Fruit fly (Drosophila melanogaster) whole organism, wandering third instar larva: ENCODE data around the gene CG5043.

Experiments
- CG32264 ChIP-seq: fragments of 200-800 bp; sonication (Bioruptor generic); optimal IDR thresholded peaks from 2 replicates; lab custom pipeline; 2016; ENCODE audit warnings: missing biosample characterization, missing genetic modification characterization
- CG9705 ChIP-seq: fragments of 200-800 bp; sonication (Bioruptor generic); optimal IDR thresholded peaks from 2 replicates; lab custom pipeline; 2018; ENCODE audit warnings: missing biosample characterization, mild to moderate bottlenecking, missing genetic modification characterization
- CrebA ChIP-seq: fragments of 200-800 bp; sonication (Bioruptor generic); optimal IDR thresholded peaks from 2 replicates; lab custom pipeline; 2016; ENCODE audit warnings: missing biosample characterization, mild to moderate bottlenecking, missing genetic modification characterization, borderline replicate concordance
- Dif ChIP-seq: fragments of 200-275, 200-300 bp; sonication (Bioruptor generic); optimal IDR thresholded peaks from 2 replicates; lab custom pipeline; 2018; ENCODE audit warnings: missing biosample characterization, missing genetic modification characterization; ENCODE audit not compliant: partially characterized antibody
- HLH106 ChIP-seq: fragments of 200-800 bp; optimal IDR thresholded peaks from 3 replicates; lab custom pipeline; 2019; ENCODE audit warnings: missing biosample characterization, mild to moderate bottlenecking, missing genetic modification characterization, moderate library complexity
- Hnf4 ChIP-seq: fragments of 200-800 bp; sonication (Bioruptor generic); optimal IDR thresholded peaks from 2 replicates; lab custom pipeline; 2016; ENCODE audit warnings: missing biosample characterization, mild to moderate bottlenecking, missing genetic modification characterization
- Hr78 ChIP-seq: fragments of >200 bp; optimal IDR thresholded peaks from 2 replicates; lab custom pipeline; 2017; ENCODE audit warnings: missing biosample characterization, missing genetic modification characterization
- Hr83 ChIP-seq: fragments of 200-300 bp; sonication (Bioruptor generic); optimal IDR thresholded peaks from 2 replicates; lab custom pipeline; 2016; ENCODE audit warnings: missing biosample characterization, mild to moderate bottlenecking, missing genetic modification characterization, moderate library complexity; ENCODE audit not compliant: poor library complexity, severe bottlenecking
- Jra ChIP-seq: sonication (Bioruptor generic); optimal IDR thresholded peaks from 2 replicates; lab custom pipeline; 2016; ENCODE audit warnings: missing biosample characterization, missing genetic modification characterization
- Mio ChIP-seq: sonication (Bioruptor generic); optimal IDR thresholded peaks from 2 replicates; lab custom pipeline; 2016; ENCODE audit warnings: missing biosample characterization, missing genetic modification characterization
- Myc ChIP-seq: fragments of >200 bp; optimal IDR thresholded peaks from 2 replicates; lab custom pipeline; 2017
- N ChIP-seq: fragments of >200 bp; optimal IDR thresholded peaks from 2 replicates; lab custom pipeline; 2018; ENCODE audit warnings: missing biosample characterization, missing external identifiers, missing genetic modification characterization
- OdsH ChIP-seq: fragments of 200-800 bp; sonication (Bioruptor generic); optimal IDR thresholded peaks from 2 replicates; lab custom pipeline; 2016; ENCODE audit warnings: missing biosample characterization, mild to moderate bottlenecking, missing genetic modification characterization
- Rel ChIP-seq, 2 experiments: fragments of 200-800 bp; sonication (Bioruptor generic) in 1 of 2; optimal IDR thresholded peaks; 2 replicates in 1 of 2; 3 replicates in 1 of 2; lab custom pipeline; 2016 to 2019; ENCODE audit warnings: mild to moderate bottlenecking in 2 of 2, missing biosample characterization in 2 of 2, missing genetic modification characterization in 2 of 2, moderate library complexity in 1 of 2
- Sp1 ChIP-seq: fragments of 200-800 bp; sonication (Bioruptor generic); optimal IDR thresholded peaks from 3 replicates; lab custom pipeline; 2019; ENCODE audit warnings: missing biosample characterization, mild to moderate bottlenecking, missing genetic modification characterization, moderate library complexity
- Vsx2 ChIP-seq: fragments of 200-300, 225-300 bp; sonication (Bioruptor generic); optimal IDR thresholded peaks from 2 replicates; lab custom pipeline; 2018; ENCODE audit warnings: missing biosample characterization, missing genetic modification characterization; ENCODE audit not compliant: partially characterized antibody
- br ChIP-seq: fragments of 200-800 bp; sonication (Bioruptor generic); optimal IDR thresholded peaks from 2 replicates; lab custom pipeline; 2016; ENCODE audit warnings: missing biosample characterization, missing genetic modification characterization
- brk ChIP-seq: fragments of 200-800 bp; sonication (Bioruptor generic); optimal IDR thresholded peaks from 2 replicates; lab custom pipeline; 2016; ENCODE audit warnings: missing biosample characterization, mild to moderate bottlenecking, missing genetic modification characterization
- dl ChIP-seq, 2 experiments: fragments of 175-275, 200-275 bp in 1 of 2; fragments of 200-275 bp in 1 of 2; sonication (Bioruptor generic); optimal IDR thresholded peaks; lab custom pipeline; 2018; ENCODE audit warnings: mild to moderate bottlenecking in 2 of 2, missing biosample characterization in 2 of 2, missing genetic modification characterization in 2 of 2, moderate library complexity in 2 of 2; ENCODE audit not compliant: partially characterized antibody in 2 of 2, insufficient read depth in 1 of 2
- dmrt93B ChIP-seq: fragments of 200-800 bp; sonication (Bioruptor generic); optimal IDR thresholded peaks from 2 replicates; lab custom pipeline; 2018; ENCODE audit warnings: missing biosample characterization, mild to moderate bottlenecking, missing genetic modification characterization
- dsf ChIP-seq: sonication (Bioruptor generic); optimal IDR thresholded peaks from 2 replicates; lab custom pipeline; 2016; ENCODE audit warnings: missing biosample characterization, missing genetic modification characterization, borderline replicate concordance
- ey ChIP-seq: fragments of 200-800 bp; sonication (Bioruptor generic); optimal IDR thresholded peaks from 2 replicates; lab custom pipeline; 2016; ENCODE audit warnings: missing biosample characterization, missing genetic modification characterization
- foxo ChIP-seq, 2 experiments: fragments of 200-800 bp; sonication (Bioruptor generic); optimal IDR thresholded peaks; 2 replicates in 1 of 2; 3 replicates in 1 of 2; lab custom pipeline; 2016 to 2017; ENCODE audit warnings: missing biosample characterization in 2 of 2, missing genetic modification characterization in 2 of 2
- fru ChIP-seq: fragments of 200-800 bp; sonication (Bioruptor generic); optimal IDR thresholded peaks from 3 replicates; lab custom pipeline; 2016; ENCODE audit warnings: missing biosample characterization, mild to moderate bottlenecking, missing genetic modification characterization
- h ChIP-seq: fragments of 200-800 bp; sonication (Bioruptor generic); optimal IDR thresholded peaks from 3 replicates; lab custom pipeline; 2016; ENCODE audit warnings: missing biosample characterization, mild to moderate bottlenecking, missing genetic modification characterization
- jim ChIP-seq: fragments of 175-275, 200-325 bp; sonication (Bioruptor generic); optimal IDR thresholded peaks from 2 replicates; lab custom pipeline; 2016; ENCODE audit warnings: missing biosample characterization, mild to moderate bottlenecking, missing genetic modification characterization
- lola ChIP-seq: fragments of >200 bp; optimal IDR thresholded peaks from 2 replicates; lab custom pipeline; 2017; ENCODE audit warnings: missing biosample characterization, missing genetic modification characterization
- pan ChIP-seq: fragments of >200 bp; optimal IDR thresholded peaks from 2 replicates; lab custom pipeline; 2017
- psq ChIP-seq: fragments of 200-800 bp; sonication (Bioruptor generic); optimal IDR thresholded peaks from 3 replicates; lab custom pipeline; 2017; ENCODE audit warnings: missing biosample characterization, mild to moderate bottlenecking, missing genetic modification characterization, moderate library complexity
- rgr ChIP-seq: fragments of 200-800 bp; sonication (Bioruptor generic); optimal IDR thresholded peaks from 3 replicates; lab custom pipeline; 2016; ENCODE audit warnings: missing biosample characterization, mild to moderate bottlenecking, missing genetic modification characterization
- sage ChIP-seq: fragments of 200-800 bp; sonication (Bioruptor generic); optimal IDR thresholded peaks from 2 replicates; lab custom pipeline; 2016; ENCODE audit warnings: missing biosample characterization, mild to moderate bottlenecking, missing genetic modification characterization
- sv ChIP-seq: fragments of 200-800 bp; sonication (Bioruptor generic); optimal IDR thresholded peaks from 3 replicates; lab custom pipeline; 2016; ENCODE audit warnings: missing biosample characterization, missing genetic modification characterization
- tai ChIP-seq: sonication (Bioruptor generic); optimal IDR thresholded peaks from 2 replicates; lab custom pipeline; 2016; ENCODE audit warnings: missing biosample characterization, missing genetic modification characterization
- usp ChIP-seq: fragments of >200 bp; optimal IDR thresholded peaks from 2 replicates; lab custom pipeline; 2017; ENCODE audit warnings: missing biosample characterization, missing genetic modification characterization
- woc ChIP-seq: sonication (Bioruptor generic); optimal IDR thresholded peaks from 2 replicates; lab custom pipeline; 2016; ENCODE audit warnings: missing biosample characterization, mild to moderate bottlenecking, missing genetic modification characterization

Gene CG5043

DNA sequence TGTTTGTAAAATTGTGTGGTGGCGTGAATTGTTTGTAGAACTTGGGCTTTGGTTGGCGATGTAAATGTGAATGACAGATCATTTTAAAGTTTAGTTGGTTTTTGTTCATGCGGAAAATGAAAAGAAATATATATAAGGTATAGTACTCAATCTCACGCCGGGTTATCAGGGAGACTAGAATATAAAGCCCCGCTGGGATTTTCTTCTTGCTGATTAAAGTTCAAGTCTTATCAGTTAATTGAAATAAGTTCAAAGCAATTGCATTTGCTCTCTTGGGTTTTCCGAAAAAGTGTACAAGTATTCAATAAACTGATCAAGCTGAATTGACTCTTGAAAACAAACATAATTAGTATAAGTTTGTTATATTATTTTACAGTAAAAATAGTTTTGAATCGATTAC lies 8.2 kb upstream of the CG5043 start:
- TF ChIP-seq woc (GFP tag; lab: Kevin White, UChicago) (no peak), Rel (GFP tag; optimal IDR thresholded peaks at IDR 0.05; lab: Kevin White, UChicago) (no peak), Rel (tag; optimal IDR thresholded peaks at IDR 0.05; lab: Kevin White, UChicago) (peak; percentile 84)
- TF ChIP-seq, all 38 proteins: peak for 1

DNA sequence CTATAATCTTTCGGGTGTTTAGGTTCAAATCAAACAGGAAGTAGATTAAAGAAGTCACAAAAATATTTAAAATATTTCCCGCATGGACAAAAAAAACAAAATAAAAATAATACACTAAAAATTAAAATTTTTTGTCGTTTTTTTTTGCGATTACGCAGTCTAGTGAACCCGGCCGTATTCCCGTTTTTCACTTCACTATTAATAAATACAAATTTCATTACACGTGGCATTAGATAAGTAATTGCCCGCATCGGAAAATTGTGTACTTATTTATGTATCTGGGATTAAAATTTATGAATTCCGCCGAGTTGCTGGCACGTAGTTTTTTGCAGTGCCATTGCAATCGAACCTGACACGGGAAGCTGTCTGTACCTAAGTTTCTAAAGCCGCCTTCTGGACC lies 6.5 kb upstream of the CG5043 start:
- no peak for TF ChIP-seq usp (GFP tag; lab: Kevin White, UChicago)
- TF ChIP-seq fru (GFP tag; lab: Kevin White, UChicago) = peak; percentile 1
- TF ChIP-seq foxo (GFP tag; optimal IDR thresholded peaks at IDR 0.05; lab: Kevin White, UChicago) = peak in 1 of 2 experiments; percentile 3
- TF ChIP-seq Hr83 (GFP tag; lab: Kevin White, UChicago) = no peak
- TF ChIP-seq Rel (GFP tag; optimal IDR thresholded peaks at IDR 0.05; lab: Kevin White, UChicago) = no peak
- TF ChIP-seq Rel (tag; optimal IDR thresholded peaks at IDR 0.05; lab: Kevin White, UChicago) = no peak
- no peak for TF ChIP-seq N
- TF ChIP-seq Myc = no peak
- peak; percentile 8 for TF ChIP-seq ey (GFP tag; lab: Kevin White, UChicago)

DNA sequence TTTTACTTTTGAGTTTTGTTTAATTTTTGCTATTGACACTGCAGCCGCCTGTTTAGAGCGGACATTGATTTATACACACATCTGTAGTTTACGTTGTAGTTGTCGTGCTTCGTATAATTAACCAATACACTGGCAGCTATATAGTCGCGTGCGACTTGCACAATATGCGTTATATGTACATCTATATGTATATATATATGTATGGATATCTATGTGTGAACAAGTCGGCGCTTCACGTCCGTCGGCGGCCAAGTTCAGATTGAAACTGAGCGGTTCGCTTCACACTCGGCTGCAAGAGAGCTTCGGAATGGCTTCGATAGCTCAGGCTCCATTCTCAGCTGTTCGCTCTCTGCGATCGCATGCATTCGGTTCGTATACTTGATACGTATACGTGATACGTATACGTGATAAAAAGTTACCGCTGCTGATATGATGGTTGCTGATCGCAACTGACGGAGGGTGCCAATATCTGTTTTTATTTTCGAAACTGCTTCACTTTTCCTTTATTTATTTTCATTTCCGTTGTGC lies 5.7 kb upstream of the CG5043 start:
- TF ChIP-seq dmrt93B (GFP tag; lab: Kevin White, UChicago) = no peak
- peak; percentile 8 for TF ChIP-seq brk (GFP tag; lab: Kevin White, UChicago)
- no peak for TF ChIP-seq Myc
- peak; percentile 8 for TF ChIP-seq fru (GFP tag; lab: Kevin White, UChicago)
- TF ChIP-seq dl (GFP tag; optimal IDR thresholded peaks at IDR 0.05; lab: Kevin White, UChicago; ENCODE audit: insufficient read depth in 1 of 2, partially characterized antibody in 2 of 2) = peak; percentile 78 to 83
- TF ChIP-seq rgr (GFP tag; lab: Kevin White, UChicago) = peak; percentile 33
- TF ChIP-seq Rel (GFP tag; optimal IDR thresholded peaks at IDR 0.05; lab: Kevin White, UChicago) = peak; percentile 41
- TF ChIP-seq Rel (tag; optimal IDR thresholded peaks at IDR 0.05; lab: Kevin White, UChicago) = peak; percentile 61
- TF ChIP-seq Hnf4 (GFP tag; lab: Kevin White, UChicago) = peak; percentile 39
- no peak for TF ChIP-seq dsf (GFP tag; lab: Kevin White, UChicago)
- peak; percentile 20 for TF ChIP-seq Sp1 (GFP tag; lab: Kevin White, UChicago)
- peak in 1 of 2 experiments; percentile 8 for TF ChIP-seq foxo (GFP tag; optimal IDR thresholded peaks at IDR 0.05; lab: Kevin White, UChicago)
- TF ChIP-seq br (GFP tag; lab: Kevin White, UChicago) = peak; percentile 41
- no peak for TF ChIP-seq Hr83 (GFP tag; lab: Kevin White, UChicago)
- TF ChIP-seq CrebA (GFP tag; lab: Kevin White, UChicago) = peak; percentile 50
- peak; percentile 86 for TF ChIP-seq h (GFP tag; lab: Kevin White, UChicago)
- TF ChIP-seq ey (GFP tag; lab: Kevin White, UChicago) = no peak
- peak; percentile 93 for TF ChIP-seq Dif (GFP tag; lab: Kevin White, UChicago)
- TF ChIP-seq psq = peak; percentile 24
- TF ChIP-seq Vsx2 (GFP tag; lab: Kevin White, UChicago) = no peak
- no peak for TF ChIP-seq HLH106 (tag; lab: Kevin White, UChicago)

DNA sequence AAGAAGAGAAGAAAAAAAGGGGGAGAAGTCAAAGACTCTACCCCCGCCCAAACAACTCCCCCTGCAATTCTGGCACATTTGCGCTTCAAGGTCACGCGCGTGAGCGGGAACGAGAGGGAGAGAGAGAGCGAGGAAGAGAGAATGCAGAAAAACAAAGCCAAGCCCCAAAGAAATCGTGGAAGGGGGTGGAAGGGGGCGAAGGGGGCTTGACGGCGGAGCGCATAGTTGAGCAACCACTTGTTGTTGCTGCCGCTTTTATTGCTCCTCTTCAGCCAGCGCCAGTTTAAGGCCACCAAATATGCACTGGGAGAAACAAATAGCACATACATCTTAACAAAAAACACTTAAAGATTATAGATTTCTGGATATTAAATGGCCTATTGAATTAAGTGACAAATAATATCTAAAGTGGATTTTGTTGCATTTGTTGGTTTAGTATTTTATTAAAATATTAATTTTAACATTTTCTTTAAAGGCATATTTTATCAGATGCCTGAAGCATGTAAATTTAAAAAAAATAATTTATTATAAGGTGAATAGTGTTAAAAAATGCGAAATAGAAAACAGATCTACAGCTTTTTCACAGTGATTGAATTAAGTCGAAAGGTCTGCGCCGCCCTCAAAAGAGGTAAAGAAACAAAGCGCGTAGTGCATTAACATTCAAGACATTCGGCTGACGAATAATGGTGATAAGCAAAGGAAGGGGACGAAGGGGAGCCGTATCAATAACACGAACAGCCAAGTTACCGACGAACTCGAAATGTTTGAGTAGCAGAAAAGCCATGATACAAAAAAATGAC lies 3.7 kb upstream of the CG5043 start:
- TF ChIP-seq Vsx2 (GFP tag; lab: Kevin White, UChicago) = peak; percentile 12
- peak; percentile 85 for TF ChIP-seq br (GFP tag; lab: Kevin White, UChicago)
- no peak for TF ChIP-seq lola (GFP tag; lab: Kevin White, UChicago)
- peak; percentile 92 for TF ChIP-seq fru (GFP tag; lab: Kevin White, UChicago)
- TF ChIP-seq Rel (GFP tag; optimal IDR thresholded peaks at IDR 0.05; lab: Kevin White, UChicago) = no peak
- peak; percentile 65 for TF ChIP-seq Rel (tag; optimal IDR thresholded peaks at IDR 0.05; lab: Kevin White, UChicago)
- TF ChIP-seq psq = peak; percentile 97
- peak; percentile 56 for TF ChIP-seq tai
- TF ChIP-seq CG32264 (GFP tag; lab: Kevin White, UChicago) = no peak
- peak; percentile 33 for TF ChIP-seq Hr83 (GFP tag; lab: Kevin White, UChicago)
- peak; percentile 54 for TF ChIP-seq h (GFP tag; lab: Kevin White, UChicago)
- TF ChIP-seq Jra (GFP tag; lab: Kevin White, UChicago) = peak; percentile 84
- TF ChIP-seq rgr (GFP tag; lab: Kevin White, UChicago) = peak; percentile 91
- peak; percentile 95 for TF ChIP-seq dmrt93B (GFP tag; lab: Kevin White, UChicago)
- TF ChIP-seq Sp1 (GFP tag; lab: Kevin White, UChicago) = peak; percentile 98
- peak in 1 of 2 experiments; percentile 96 for TF ChIP-seq foxo (GFP tag; optimal IDR thresholded peaks at IDR 0.05; lab: Kevin White, UChicago)
- TF ChIP-seq sage = peak; percentile 12
- peak; percentile 83 for TF ChIP-seq Hnf4 (GFP tag; lab: Kevin White, UChicago)
- no peak for TF ChIP-seq Myc
- peak; percentile 48 for TF ChIP-seq woc (GFP tag; lab: Kevin White, UChicago)
- TF ChIP-seq pan (lab: Kevin White, UChicago) = no peak
- TF ChIP-seq Mio (GFP tag; lab: Kevin White, UChicago) = no peak
- TF ChIP-seq dsf (GFP tag; lab: Kevin White, UChicago) = peak; percentile 65
- TF ChIP-seq jim = no peak
- peak; percentile 97 for TF ChIP-seq HLH106 (tag; lab: Kevin White, UChicago)
- peak; percentile 75 for TF ChIP-seq CG9705 (GFP tag; lab: Kevin White, UChicago)
- TF ChIP-seq ey (GFP tag; lab: Kevin White, UChicago) = peak; percentile 81
- TF ChIP-seq brk (GFP tag; lab: Kevin White, UChicago) = peak; percentile 93
- peak; percentile 80 to 93 for TF ChIP-seq dl (GFP tag; optimal IDR thresholded peaks at IDR 0.05; lab: Kevin White, UChicago; ENCODE audit: insufficient read depth in 1 of 2, partially characterized antibody in 2 of 2)
- no peak for TF ChIP-seq Hr78 (GFP tag; lab: Kevin White, UChicago)
- peak; percentile 10 for TF ChIP-seq sv (GFP tag; lab: Kevin White, UChicago)
- peak; percentile 86 for TF ChIP-seq OdsH
